Worm (Caenorhabditis elegans) whole organism, L2 larva: Measurements from ENCODE around the gene clc-21.

Source experiments
- alr-1 ChIP-seq: fragments of 150-350 bp; optimal IDR thresholded peaks from 2 replicates; lab custom pipeline; 2014; ENCODE audit warnings: missing biosample characterization, missing genetic modification characterization
- ceh-82 ChIP-seq: fragments of 150-350 bp; optimal IDR thresholded peaks from 2 replicates; lab custom pipeline; 2014; ENCODE audit warnings: missing biosample characterization, missing genetic modification characterization
- egl-27 ChIP-seq: sonication (generic microtip); optimal IDR thresholded peaks from 3 replicates; lab custom pipeline; 2017; ENCODE audit warnings: missing biosample characterization, missing genetic modification reagents, missing genetic modification characterization
- lin-39 ChIP-seq: fragments of 150-350 bp; optimal IDR thresholded peaks from 2 replicates; lab custom pipeline; 2014; ENCODE audit warnings: missing biosample characterization, missing genetic modification reagents, missing genetic modification characterization
- mdl-1 ChIP-seq, 2 experiments: fragments of 150-350 bp in 1 of 2; sonication (generic microtip) in 1 of 2; optimal IDR thresholded peaks; 2 replicates each; lab custom pipeline; 2017; ENCODE audit warnings: missing biosample characterization in 2 of 2, missing genetic modification characterization in 2 of 2
- nhr-12 ChIP-seq: fragments of 150-350 bp; optimal IDR thresholded peaks from 2 replicates; lab custom pipeline; 2014; ENCODE audit warnings: missing biosample characterization, missing genetic modification characterization
- nhr-129 ChIP-seq: fragments of 150-350 bp; optimal IDR thresholded peaks from 2 replicates; lab custom pipeline; 2014; ENCODE audit warnings: missing biosample characterization, missing genetic modification characterization
- nhr-237 ChIP-seq: fragments of 150-350 bp; optimal IDR thresholded peaks from 2 replicates; lab custom pipeline; 2014; ENCODE audit warnings: missing biosample characterization, missing genetic modification characterization
- nhr-25 ChIP-seq: fragments of 150-350 bp; sonication (generic microtip); optimal IDR thresholded peaks from 3 replicates; lab custom pipeline; 2014; ENCODE audit warnings: missing biosample characterization, missing genetic modification characterization
- unc-55 ChIP-seq: fragments of 150-350 bp; sonication (generic microtip); optimal IDR thresholded peaks from 3 replicates; lab custom pipeline; 2014; ENCODE audit warnings: missing biosample characterization, missing genetic modification reagents, missing genetic modification characterization

ce11 chrV:17436492-17436891 is 19.6 kb downstream of the clc-21 start, which contains the start of gene F20E11.18:
- TF ChIP-seq nhr-129 (tag; lab: Kevin White, UChicago) (no peak), nhr-12 (tag; lab: Kevin White, UChicago) (no peak), nhr-25 (tag; lab: Kevin White, UChicago) (no peak), lin-39 (no peak), ceh-82 (tag; lab: Kevin White, UChicago) (no peak), nhr-237 (tag; lab: Kevin White, UChicago) (no peak), alr-1 (no peak), egl-27 (tag; lab: Kevin White, UChicago) (no peak), unc-55 (no peak), mdl-1 (tag; optimal IDR thresholded peaks at IDR 0.05; lab: Kevin White, UChicago) (no peak)
